Worm (Caenorhabditis elegans) whole organism, L1 larva: ENCODE results near the gene C49G7.13.

Source experiments
- C04F5.9 ChIP-seq: sonication (generic microtip); optimal IDR thresholded peaks from 2 replicates; lab custom pipeline; 2016; ENCODE audit warnings: missing genetic modification characterization, missing compliant biosample characterization
- C16A3.4 ChIP-seq: fragments of 150-350 bp; optimal IDR thresholded peaks from 2 replicates; lab custom pipeline; 2014; ENCODE audit warnings: missing biosample characterization, missing genetic modification characterization
- F16B12.6 ChIP-seq: fragments of 150-350 bp; optimal IDR thresholded peaks from 2 replicates; lab custom pipeline; 2014; ENCODE audit warnings: missing biosample characterization, missing genetic modification characterization
- Y116A8C.19 ChIP-seq: sonication (generic microtip); optimal IDR thresholded peaks from 2 replicates; lab custom pipeline; 2016; ENCODE audit warnings: missing compliant biosample characterization, missing genetic modification characterization, borderline replicate concordance
- alr-1 ChIP-seq: fragments of 200-800 bp; sonication (Bioruptor generic); optimal IDR thresholded peaks from 2 replicates; lab custom pipeline; 2018; ENCODE audit warnings: borderline replicate concordance, mild to moderate bottlenecking, missing genetic modification characterization, missing compliant biosample characterization
- ama-1 ChIP-seq: fragments of 150-350 bp; optimal IDR thresholded peaks from 2 replicates; lab custom pipeline; 2014
- ceh-63 ChIP-seq: fragments of 200-800 bp; sonication (Bioruptor generic); optimal IDR thresholded peaks from 2 replicates; lab custom pipeline; 2018; ENCODE audit warnings: mild to moderate bottlenecking, missing genetic modification characterization, missing compliant biosample characterization
- ceh-88 ChIP-seq: fragments of 200-800 bp; sonication (Bioruptor generic); IDR thresholded peaks from 2 replicates; pipeline ENCODE4 v1.3.6; 2022; ENCODE audit warnings: missing genetic modification characterization, missing compliant biosample characterization
- ceh-90 ChIP-seq: sonication (generic microtip); optimal IDR thresholded peaks from 2 replicates; lab custom pipeline; 2016; ENCODE audit warnings: missing genetic modification characterization, missing compliant biosample characterization
- dpl-1 ChIP-seq, 3 experiments: fragments of 150-350 bp in 2 of 3; sonication (generic microtip) in 1 of 3; optimal IDR thresholded peaks; 2 replicates each; lab custom pipeline; 2014 to 2017; ENCODE audit warnings: missing biosample characterization in 3 of 3, missing genetic modification characterization in 3 of 3, missing genetic modification reagents in 3 of 3
- dsc-1 ChIP-seq: sonication (generic microtip); optimal IDR thresholded peaks from 2 replicates; lab custom pipeline; 2016; ENCODE audit warnings: mild to moderate bottlenecking, missing genetic modification characterization, missing compliant biosample characterization
- efl-1 ChIP-seq, 4 experiments: fragments of 150-350 bp; optimal IDR thresholded peaks in 3 of 4; peaks in 1 of 4; 1 replicate in 1 of 4; 2 replicates in 3 of 4; lab custom pipeline; 2014; ENCODE audit warnings: missing biosample characterization in 2 of 4, missing genetic modification characterization in 2 of 4, missing genetic modification reagents in 2 of 4
- efl-3 ChIP-seq: fragments of 200-800 bp; sonication (Bioruptor generic); optimal IDR thresholded peaks from 2 replicates; lab custom pipeline; 2018; ENCODE audit warnings: mild to moderate bottlenecking, missing genetic modification characterization, missing compliant biosample characterization
- elt-2 ChIP-seq: sonication (generic microtip); optimal IDR thresholded peaks from 2 replicates; lab custom pipeline; 2016; ENCODE audit warnings: missing genetic modification characterization, mild to moderate bottlenecking, inconsistent platforms, missing compliant biosample characterization, missing genetic modification reagents
- fkh-8 ChIP-seq: sonication (generic microtip); optimal IDR thresholded peaks from 2 replicates; lab custom pipeline; 2016; ENCODE audit warnings: mild to moderate bottlenecking, missing genetic modification characterization, missing compliant biosample characterization
- fos-1 ChIP-seq: fragments of 150-350 bp; optimal IDR thresholded peaks from 2 replicates; lab custom pipeline; 2014; ENCODE audit warnings: missing biosample characterization, missing genetic modification characterization
- hpl-2 ChIP-seq: fragments of 150-350 bp; optimal IDR thresholded peaks from 2 replicates; lab custom pipeline; 2014; ENCODE audit warnings: missing biosample characterization, missing genetic modification reagents, missing genetic modification characterization
- lin-13 ChIP-seq: fragments of 150-350 bp; optimal IDR thresholded peaks from 2 replicates; lab custom pipeline; 2014; ENCODE audit warnings: missing biosample characterization, missing genetic modification reagents, missing genetic modification characterization
- lin-14 ChIP-seq: fragments of 200-800 bp; sonication (Bioruptor generic); optimal IDR thresholded peaks from 2 replicates; lab custom pipeline; 2018; ENCODE audit warnings: mild to moderate bottlenecking, missing genetic modification characterization, moderate library complexity, missing compliant biosample characterization
- lin-15B ChIP-seq: fragments of 150-350 bp; sonication (generic microtip); optimal IDR thresholded peaks from 3 replicates; lab custom pipeline; 2014; ENCODE audit warnings: missing biosample characterization, missing genetic modification characterization
- lin-35 ChIP-seq, 2 experiments: fragments of 150-350 bp; optimal IDR thresholded peaks; 2 replicates each; lab custom pipeline; 2014; ENCODE audit warnings: missing biosample characterization in 2 of 2, missing genetic modification characterization in 2 of 2, missing genetic modification reagents in 2 of 2
- lin-39 ChIP-seq: fragments of 150-350 bp; optimal IDR thresholded peaks from 2 replicates; lab custom pipeline; 2014; ENCODE audit warnings: missing biosample characterization, missing genetic modification reagents, missing genetic modification characterization
- lsy-2 ChIP-seq, 2 experiments: fragments of 150-350 bp; optimal IDR thresholded peaks; 2 replicates each; lab custom pipeline; 2014; ENCODE audit warnings: missing biosample characterization in 2 of 2, missing genetic modification characterization in 2 of 2
- mab-9 ChIP-seq: fragments of 200-800 bp; sonication (Bioruptor generic); IDR thresholded peaks from 2 replicates; pipeline ENCODE4 v1.3.6; 2022; ENCODE audit warnings: missing genetic modification reagents, missing genetic modification characterization, missing compliant biosample characterization
- mdl-1 ChIP-seq, 2 experiments: fragments of 150-350 bp; optimal IDR thresholded peaks; 2 replicates each; lab custom pipeline; 2014 to 2017; ENCODE audit warnings: missing biosample characterization in 2 of 2, missing genetic modification characterization in 2 of 2, inconsistent platforms in 1 of 2
- mef-2 ChIP-seq: fragments of 150-350 bp; optimal IDR thresholded peaks from 2 replicates; lab custom pipeline; 2014; ENCODE audit warnings: missing biosample characterization, missing genetic modification characterization
- mep-1 ChIP-seq: fragments of 150-350 bp; optimal IDR thresholded peaks from 2 replicates; lab custom pipeline; 2014; ENCODE audit warnings: missing biosample characterization, missing genetic modification characterization
- nhr-12 ChIP-seq: sonication (generic microtip); optimal IDR thresholded peaks from 2 replicates; lab custom pipeline; 2017; ENCODE audit warnings: missing biosample characterization, missing genetic modification characterization
- nhr-47 ChIP-seq: sonication (generic microtip); optimal IDR thresholded peaks from 2 replicates; lab custom pipeline; 2016; ENCODE audit warnings: mild to moderate bottlenecking, missing genetic modification characterization, moderate library complexity, missing compliant biosample characterization
- nhr-71 ChIP-seq: sonication (generic microtip); optimal IDR thresholded peaks from 2 replicates; lab custom pipeline; 2016; ENCODE audit warnings: mild to moderate bottlenecking, missing genetic modification characterization, moderate library complexity, missing compliant biosample characterization
- nhr-76 ChIP-seq: sonication (generic microtip); optimal IDR thresholded peaks from 2 replicates; lab custom pipeline; 2017; ENCODE audit warnings: missing biosample characterization, missing genetic modification characterization
- nhr-77 ChIP-seq: fragments of 150-350 bp; optimal IDR thresholded peaks from 2 replicates; lab custom pipeline; 2014; ENCODE audit warnings: missing biosample characterization, missing genetic modification characterization
- nhr-84 ChIP-seq: sonication (generic microtip); optimal IDR thresholded peaks from 2 replicates; lab custom pipeline; 2017; ENCODE audit warnings: missing biosample characterization, missing genetic modification characterization
- nhr-85 ChIP-seq: sonication (generic microtip); peaks from one replicate; lab custom pipeline; 2016; ENCODE audit warnings: missing genetic modification characterization, inconsistent platforms, missing compliant biosample characterization
- nhr-90 ChIP-seq: sonication (generic microtip); optimal IDR thresholded peaks from 2 replicates; lab custom pipeline; 2016; ENCODE audit warnings: mild to moderate bottlenecking, missing genetic modification characterization, missing compliant biosample characterization; ENCODE audit not compliant: poor library complexity
- pag-3 ChIP-seq: sonication (generic microtip); optimal IDR thresholded peaks from 2 replicates; lab custom pipeline; 2017; ENCODE audit warnings: missing genetic modification characterization, mild to moderate bottlenecking, missing compliant biosample characterization, antibody characterized with exemption, borderline replicate concordance; ENCODE audit not compliant: insufficient read depth
- pqm-1 ChIP-seq: sonication (generic microtip); optimal IDR thresholded peaks from 3 replicates; lab custom pipeline; 2017; ENCODE audit warnings: missing biosample characterization, missing genetic modification characterization
- rnt-1 ChIP-seq: sonication (generic microtip); optimal IDR thresholded peaks from 2 replicates; lab custom pipeline; 2016; ENCODE audit warnings: mild to moderate bottlenecking, missing genetic modification characterization, moderate library complexity, missing compliant biosample characterization
- snpc-4 ChIP-seq: fragments of 150-350 bp; optimal IDR thresholded peaks from 2 replicates; lab custom pipeline; 2014; ENCODE audit warnings: missing biosample characterization, missing genetic modification characterization
- snu-23 ChIP-seq: sonication (generic microtip); optimal IDR thresholded peaks from 2 replicates; lab custom pipeline; 2016; ENCODE audit warnings: missing genetic modification characterization, missing compliant biosample characterization
- swsn-7 ChIP-seq: sonication (generic microtip); optimal IDR thresholded peaks from 2 replicates; lab custom pipeline; 2016; ENCODE audit warnings: missing genetic modification characterization, missing compliant biosample characterization
- tbx-2 ChIP-seq: sonication (generic microtip); optimal IDR thresholded peaks from 2 replicates; lab custom pipeline; 2016; ENCODE audit warnings: missing genetic modification characterization, missing compliant biosample characterization
- unc-130 ChIP-seq: fragments of 150-350 bp; optimal IDR thresholded peaks from 2 replicates; lab custom pipeline; 2017; ENCODE audit warnings: missing biosample characterization, missing genetic modification characterization, inconsistent platforms
- unc-30 ChIP-seq: sonication (generic microtip); optimal IDR thresholded peaks from 2 replicates; lab custom pipeline; 2017; ENCODE audit warnings: missing biosample characterization, missing genetic modification characterization
- unc-98 ChIP-seq: fragments of 200-800 bp; sonication (Bioruptor generic); IDR thresholded peaks from 2 replicates; pipeline ENCODE4 v1.3.6; 2022; ENCODE audit warnings: missing genetic modification characterization, missing compliant biosample characterization
- zip-4 ChIP-seq: fragments of 200-800 bp; sonication (Bioruptor generic); optimal IDR thresholded peaks from 2 replicates; lab custom pipeline; 2018; ENCODE audit warnings: mild to moderate bottlenecking, missing genetic modification characterization, moderate library complexity, missing compliant biosample characterization

Gene C49G7.13

DNA sequence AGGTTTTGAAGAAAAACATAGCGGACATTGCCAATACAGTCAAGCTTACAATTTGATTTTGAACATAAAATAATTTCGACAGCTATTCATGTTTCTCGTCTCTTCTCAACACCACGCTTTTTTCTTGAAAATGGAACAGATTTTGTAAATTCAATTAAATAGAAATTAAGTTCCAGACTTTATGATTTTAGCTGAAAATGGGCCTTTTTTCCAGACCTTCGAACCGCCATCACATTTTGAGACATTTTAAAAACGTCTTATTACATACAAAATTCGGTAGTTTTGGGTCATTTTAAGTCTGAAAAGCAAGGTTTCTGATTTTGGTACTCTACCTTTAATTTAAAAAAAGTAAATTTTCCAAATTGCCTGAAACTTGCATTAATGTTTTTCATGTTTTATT, 2.2 kb downstream of the C49G7.13 start, which contains the start of gene C49G7.12:
Gene C49G7.12, plus strand, starts transcription at position 301 of the 400 bp plus-strand sequence.
- TF ChIP-seq efl-1 (optimal IDR thresholded peaks at IDR 0.05; lab: Kevin White, UChicago), result no peak
- peak in 1 of 2 experiments; percentile 56 for TF ChIP-seq efl-1 (GFP tag; optimal IDR thresholded peaks at IDR 0.05 in 1 of 2; lab: Kevin White, UChicago)
- TF ChIP-seq nhr-85 (tag; lab: Kevin White, UChicago), result no peak
- TF ChIP-seq, all 84 proteins: peak for 1

DNA sequence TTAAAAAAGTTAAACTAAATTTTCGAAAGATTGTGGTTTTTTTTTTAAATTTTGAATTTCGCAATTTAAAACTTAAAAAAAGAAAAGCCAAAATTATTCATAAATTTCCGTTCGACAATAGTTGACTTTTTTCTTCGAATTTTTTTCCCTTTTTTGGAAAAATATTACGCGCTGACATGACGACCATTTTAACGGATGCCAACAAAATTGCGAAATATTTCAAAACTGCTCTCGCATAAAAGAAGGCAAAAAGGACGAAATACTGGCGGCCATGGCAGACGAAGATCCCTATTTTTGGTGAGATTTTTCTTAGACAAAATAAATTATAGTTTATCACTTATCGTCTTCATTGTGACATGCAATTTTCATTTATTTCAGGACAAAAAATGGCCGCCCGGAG, 2.6 kb downstream of the C49G7.13 start:
- TF ChIP-seq lin-14 (GFP tag; lab: Kevin White, UChicago) (no peak), elt-2 (tag; lab: Kevin White, UChicago) (no peak), nhr-47 (no peak), mdl-1 (tag; optimal IDR thresholded peaks at IDR 0.05; lab: Kevin White, UChicago) (no peak), nhr-71 (tag; lab: Kevin White, UChicago) (no peak), efl-1 (optimal IDR thresholded peaks at IDR 0.05; lab: Kevin White, UChicago) (no peak), efl-1 (GFP tag; optimal IDR thresholded peaks at IDR 0.05 in 1 of 2; lab: Kevin White, UChicago) (peak in 1 of 2 experiments; percentile 64), lin-13 (GFP tag; lab: Kevin White, UChicago) (no peak), efl-3 (GFP tag; lab: Kevin White, UChicago) (no peak)

DNA sequence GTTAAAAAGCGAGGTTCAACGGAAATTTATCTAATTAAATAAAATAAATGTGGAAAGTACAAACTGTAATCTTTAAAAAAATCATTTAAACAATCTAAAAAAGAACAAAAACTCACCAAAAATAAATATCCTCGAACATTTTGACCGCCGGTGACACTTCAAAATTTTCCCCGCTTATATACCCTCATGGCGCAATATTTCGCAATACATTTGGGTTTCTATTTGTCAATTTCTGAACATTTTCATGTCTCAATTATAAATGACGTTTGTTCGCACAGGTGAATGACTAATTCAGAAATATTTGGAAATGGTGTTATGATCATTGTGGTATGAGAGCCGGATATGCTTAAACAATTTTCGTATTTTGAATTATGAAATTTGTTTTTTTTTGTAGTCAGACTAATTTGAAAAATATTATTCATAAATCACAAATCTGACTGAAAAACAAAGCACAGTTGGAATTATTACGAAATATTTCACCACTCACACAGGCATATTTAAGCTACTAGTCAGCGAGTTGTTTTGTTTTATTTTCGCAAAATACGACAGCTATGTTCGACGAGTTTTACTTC, 6.0 kb downstream of the C49G7.13 start, which contains the start of the genes C49G7.10 and irg-2:
Gene C49G7.10, minus strand, starts transcription at position 169 of the 572 bp plus-strand sequence.
Gene irg-2, plus strand, starts transcription at position 329 of the 572 bp plus-strand sequence.
- TF ChIP-seq unc-30 (no peak), fkh-8 (tag; lab: Kevin White, UChicago) (peak; percentile 46), mep-1 (tag; lab: Kevin White, UChicago) (no peak), ceh-88 (GFP tag; lab: Robert Waterston, UW) (no peak), snpc-4 (tag; lab: Kevin White, UChicago) (no peak), nhr-12 (tag; lab: Kevin White, UChicago) (no peak), dsc-1 (tag; lab: Kevin White, UChicago) (no peak), nhr-71 (tag; lab: Kevin White, UChicago) (peak; percentile 57), lin-15B (tag; lab: Kevin White, UChicago) (no peak), fos-1 (tag; lab: Kevin White, UChicago) (no peak), lin-14 (GFP tag; lab: Kevin White, UChicago) (no peak), ama-1 (lab: Kevin White, UChicago) (no peak), mef-2 (tag; lab: Kevin White, UChicago) (no peak), dpl-1 (GFP tag; optimal IDR thresholded peaks at IDR 0.05; lab: Kevin White, UChicago) (no peak), C04F5.9 (tag; lab: Kevin White, UChicago) (no peak), ceh-63 (GFP tag; lab: Kevin White, UChicago) (no peak), efl-1 (optimal IDR thresholded peaks at IDR 0.05; lab: Kevin White, UChicago) (peak in 1 of 2 experiments; percentile 1), efl-1 (GFP tag; optimal IDR thresholded peaks at IDR 0.05 in 1 of 2; lab: Kevin White, UChicago) (peak; percentile 20 to 90), F16B12.6 (tag; lab: Kevin White, UChicago) (no peak), Y116A8C.19 (tag; lab: Kevin White, UChicago) (no peak), swsn-7 (tag; lab: Kevin White, UChicago) (no peak), tbx-2 (no peak), snu-23 (GFP tag; lab: Kevin White, UChicago) (no peak), pag-3 (tag; lab: Kevin White, UChicago) (no peak), mab-9 (no peak), lin-39 (tag; lab: Kevin White, UChicago) (no peak), alr-1 (tag; lab: Kevin White, UChicago) (no peak), nhr-76 (tag; lab: Kevin White, UChicago) (no peak), zip-4 (peak; percentile 99), lin-13 (GFP tag; lab: Kevin White, UChicago) (no peak), nhr-77 (tag; lab: Kevin White, UChicago) (no peak), unc-98 (GFP tag; lab: Robert Waterston, UW) (no peak), unc-130 (tag; lab: Kevin White, UChicago) (no peak), ceh-90 (peak; percentile 19), pqm-1 (tag; lab: Kevin White, UChicago) (no peak), C16A3.4 (no peak), rnt-1 (no peak), lsy-2 (tag; optimal IDR thresholded peaks at IDR 0.05; lab: Kevin White, UChicago) (peak in 1 of 2 experiments; percentile 35), lin-35 (GFP tag; optimal IDR thresholded peaks at IDR 0.05; lab: Kevin White, UChicago) (no peak), hpl-2 (GFP tag; lab: Kevin White, UChicago) (no peak), nhr-84 (tag; lab: Kevin White, UChicago) (no peak), efl-3 (GFP tag; lab: Kevin White, UChicago) (no peak), nhr-85 (tag; lab: Kevin White, UChicago) (no peak), nhr-90 (tag; lab: Kevin White, UChicago) (no peak)
